Fruit fly (Drosophila melanogaster) whole organism, embryonic: ENCODE data around the gene CG31717.
A peak's percentile ranks its signal among the peaks of the same experiment; 100 is the strongest.

ENCODE experiments used
- Atf-2 ChIP-seq: fragments of 200-800 bp; sonication (Bioruptor generic); optimal IDR thresholded peaks from 2 replicates; lab custom pipeline; 2016; ENCODE audit warnings: missing biosample characterization, missing genetic modification characterization
- Bteb2 ChIP-seq: fragments of 200-800 bp; sonication (Bioruptor generic); optimal IDR thresholded peaks from 2 replicates; lab custom pipeline; 2016; ENCODE audit warnings: missing biosample characterization, missing genetic modification characterization
- CG10267 ChIP-seq: fragments of 200-800 bp; sonication (Bioruptor generic); optimal IDR thresholded peaks from 2 replicates; lab custom pipeline; 2018; ENCODE audit warnings: missing biosample characterization, mild to moderate bottlenecking, missing genetic modification characterization, moderate library complexity
- CG10654 ChIP-seq: fragments of 200-800 bp; sonication (Bioruptor generic); optimal IDR thresholded peaks from 2 replicates; lab custom pipeline; 2016; ENCODE audit warnings: missing biosample characterization, missing genetic modification characterization
- CG11504 ChIP-seq: fragments of 200-800 bp; sonication (Bioruptor generic); optimal IDR thresholded peaks from 3 replicates; lab custom pipeline; 2019; ENCODE audit warnings: missing biosample characterization, mild to moderate bottlenecking, missing genetic modification characterization, moderate library complexity
- CG12104 ChIP-seq: fragments of 200-800 bp; sonication (Bioruptor generic); optimal IDR thresholded peaks from 3 replicates; lab custom pipeline; 2016; ENCODE audit warnings: missing biosample characterization, missing genetic modification characterization
- CG1233 ChIP-seq: fragments of 200-800 bp; sonication (Bioruptor generic); optimal IDR thresholded peaks from 4 replicates; lab custom pipeline; 2018; ENCODE audit warnings: missing biosample characterization, mild to moderate bottlenecking, missing genetic modification characterization
- CG12942 ChIP-seq: fragments of 200-800 bp; sonication (Bioruptor generic); optimal IDR thresholded peaks from 3 replicates; lab custom pipeline; 2016; ENCODE audit warnings: missing biosample characterization, missing genetic modification characterization
- CG14014 ChIP-seq: fragments of 200-800 bp; sonication (Bioruptor generic); IDR thresholded peaks from 2 replicates; pipeline ENCODE4 v1.3.6; 2022; ENCODE audit warnings: missing biosample characterization, missing genetic modification characterization
- CG15073 ChIP-seq: fragments of 200-800 bp; sonication (Bioruptor generic); optimal IDR thresholded peaks from 2 replicates; lab custom pipeline; 2016; ENCODE audit warnings: missing biosample characterization, missing genetic modification characterization
- CG17912 ChIP-seq: fragments of 200-800 bp; sonication (Bioruptor generic); optimal IDR thresholded peaks from 2 replicates; lab custom pipeline; 2018; ENCODE audit warnings: missing biosample characterization, mild to moderate bottlenecking, missing genetic modification characterization
- CG18476 ChIP-seq: fragments of 200-800 bp; sonication (Bioruptor generic); optimal IDR thresholded peaks from 2 replicates; lab custom pipeline; 2016; ENCODE audit warnings: missing biosample characterization, mild to moderate bottlenecking, missing genetic modification characterization
- CG2712 ChIP-seq: fragments of 200-800 bp; optimal IDR thresholded peaks from 3 replicates; lab custom pipeline; 2019; ENCODE audit warnings: missing biosample characterization, mild to moderate bottlenecking, missing genetic modification characterization, moderate library complexity
- CG3163 ChIP-seq: fragments of 200-800 bp; sonication (Bioruptor generic); optimal IDR thresholded peaks from 3 replicates; lab custom pipeline; 2016; ENCODE audit warnings: missing biosample characterization, missing genetic modification characterization
- CG34224 ChIP-seq: fragments of 200-800 bp; sonication (Bioruptor generic); IDR thresholded peaks from 3 replicates; pipeline ENCODE4 v1.3.6; 2022; ENCODE audit warnings: missing biosample characterization, missing genetic modification characterization; ENCODE audit not compliant: partially characterized antibody
- CG6175 ChIP-seq: fragments of 200-800 bp; sonication (Bioruptor generic); IDR thresholded peaks from 3 replicates; pipeline ENCODE4 v1.3.6; 2022; ENCODE audit warnings: missing biosample characterization, missing genetic modification characterization
- CG6254 ChIP-seq: fragments of 200-800 bp; sonication (Bioruptor generic); optimal IDR thresholded peaks from 3 replicates; lab custom pipeline; 2017; ENCODE audit warnings: mild to moderate bottlenecking, missing biosample characterization, missing genetic modification reagents, missing genetic modification characterization
- CG7271 ChIP-seq: fragments of 200-800 bp; sonication (Bioruptor generic); optimal IDR thresholded peaks from 2 replicates; lab custom pipeline; 2018; ENCODE audit warnings: missing biosample characterization, mild to moderate bottlenecking, missing genetic modification characterization, moderate library complexity
- CG8290 ChIP-seq, 3 experiments: fragments of 200-800 bp; sonication (Bioruptor generic); optimal IDR thresholded peaks; 2 replicates each; lab custom pipeline; 2016 to 2019; ENCODE audit warnings: missing biosample characterization in 3 of 3, missing genetic modification characterization in 3 of 3, mild to moderate bottlenecking in 2 of 3, moderate library complexity in 1 of 3
- CG8388 ChIP-seq: fragments of 200-800 bp; sonication (Bioruptor generic); optimal IDR thresholded peaks from 2 replicates; lab custom pipeline; 2019; ENCODE audit warnings: missing biosample characterization, mild to moderate bottlenecking, missing genetic modification characterization, moderate library complexity
- CG9932 ChIP-seq: fragments of 200-800 bp; sonication (Bioruptor generic); IDR thresholded peaks from 2 replicates; pipeline ENCODE4 v1.3.6; 2022; ENCODE audit warnings: missing biosample characterization, missing genetic modification characterization
- CrebB ChIP-seq: fragments of 200-800 bp; sonication (Bioruptor generic); optimal IDR thresholded peaks from 3 replicates; lab custom pipeline; 2018; ENCODE audit warnings: missing biosample characterization, mild to moderate bottlenecking, missing genetic modification characterization
- Dref ChIP-seq: fragments of 200-800 bp; sonication (Bioruptor generic); IDR thresholded peaks from 2 replicates; pipeline ENCODE4 v1.3.6; 2022; ENCODE audit warnings: missing biosample characterization, missing genetic modification characterization
- Ets97D ChIP-seq: fragments of 200-800 bp; sonication (Bioruptor generic); optimal IDR thresholded peaks from 3 replicates; lab custom pipeline; 2016; ENCODE audit warnings: missing biosample characterization, missing genetic modification characterization
- H2.0 ChIP-seq: fragments of 200-800 bp; sonication (Bioruptor generic); IDR thresholded peaks from 2 replicates; pipeline ENCODE4 v1.3.6; 2022; ENCODE audit warnings: missing biosample characterization, missing genetic modification characterization
- HLH3B ChIP-seq: fragments of 200-800 bp; sonication (Bioruptor generic); IDR thresholded peaks from 2 replicates; pipeline ENCODE4 v1.3.6; 2022; ENCODE audit warnings: missing biosample characterization, missing genetic modification characterization
- Hand ChIP-seq: fragments of 200-800 bp; sonication (Bioruptor generic); optimal IDR thresholded peaks from 2 replicates; lab custom pipeline; 2017; ENCODE audit warnings: mild to moderate bottlenecking, missing biosample characterization, missing genetic modification reagents, missing genetic modification characterization
- Hr3 ChIP-seq: fragments of 200-800 bp; sonication (Bioruptor generic); optimal IDR thresholded peaks from 3 replicates; lab custom pipeline; 2016; ENCODE audit warnings: missing biosample characterization, missing genetic modification characterization
- MESR4 ChIP-seq: fragments of 200-800 bp; sonication (Bioruptor generic); optimal IDR thresholded peaks from 2 replicates; lab custom pipeline; 2018; ENCODE audit warnings: missing biosample characterization, mild to moderate bottlenecking, missing genetic modification characterization, moderate library complexity
- Med ChIP-seq: fragments of 200-800 bp; sonication (Bioruptor generic); peaks from one replicate; lab custom pipeline; 2016; ENCODE audit warnings: missing biosample characterization, missing genetic modification characterization, mild to moderate bottlenecking, inconsistent platforms, moderate library complexity
- Mes4 ChIP-seq: fragments of 200-800 bp; sonication (Bioruptor generic); optimal IDR thresholded peaks from 2 replicates; lab custom pipeline; 2016; ENCODE audit warnings: missing biosample characterization, missing genetic modification characterization
- Sox102F ChIP-seq: fragments of 200-800 bp; sonication (Bioruptor generic); optimal IDR thresholded peaks from 2 replicates; lab custom pipeline; 2018; ENCODE audit warnings: missing biosample characterization, mild to moderate bottlenecking, missing genetic modification characterization, moderate library complexity
- Xrp1 ChIP-seq: fragments of 200-800 bp; sonication (Bioruptor generic); IDR thresholded peaks from 2 replicates; pipeline ENCODE4 v1.3.6; 2022; ENCODE audit warnings: missing biosample characterization, missing genetic modification characterization
- YL-1 ChIP-seq: fragments of 200-800 bp; sonication (Bioruptor generic); optimal IDR thresholded peaks from 3 replicates; lab custom pipeline; 2017; ENCODE audit warnings: missing biosample characterization, mild to moderate bottlenecking, missing genetic modification characterization
- ac ChIP-seq: fragments of 200-800 bp; sonication (Bioruptor generic); optimal IDR thresholded peaks from 3 replicates; lab custom pipeline; 2017; ENCODE audit warnings: missing biosample characterization, mild to moderate bottlenecking, missing genetic modification characterization
- bbx ChIP-seq: fragments of 200-800 bp; sonication (Bioruptor generic); IDR thresholded peaks from 2 replicates; pipeline ENCODE4 v1.3.6; 2022; ENCODE audit warnings: missing biosample characterization, missing genetic modification characterization; ENCODE audit not compliant: partially characterized antibody
- cwo ChIP-seq: fragments of 200-800 bp; sonication (Bioruptor generic); optimal IDR thresholded peaks from 3 replicates; lab custom pipeline; 2017; ENCODE audit warnings: missing biosample characterization, missing genetic modification characterization, mild to moderate bottlenecking, moderate library complexity, missing genetic modification reagents
- dm ChIP-seq: fragments of 200-800 bp; sonication (Bioruptor generic); optimal IDR thresholded peaks from 3 replicates; lab custom pipeline; 2016; ENCODE audit warnings: missing biosample characterization, missing genetic modification characterization
- emc ChIP-seq: fragments of 200-800 bp; sonication (Bioruptor generic); optimal IDR thresholded peaks from 2 replicates; lab custom pipeline; 2016; ENCODE audit warnings: missing biosample characterization, missing genetic modification characterization
- gsb ChIP-seq: fragments of 200-800 bp; sonication (Bioruptor generic); IDR thresholded peaks from 2 replicates; pipeline ENCODE4 v1.3.6; 2022; ENCODE audit warnings: missing biosample characterization, missing genetic modification characterization
- lola ChIP-seq, 3 experiments: fragments of >200 bp in 2 of 3; fragments of 200-800 bp in 1 of 3; sonication (Bioruptor generic) in 1 of 3; optimal IDR thresholded peaks; 2 replicates each; lab custom pipeline; 2017 to 2019; ENCODE audit warnings: missing biosample characterization in 3 of 3, missing genetic modification characterization in 3 of 3, mild to moderate bottlenecking in 1 of 3, moderate library complexity in 1 of 3
- onecut ChIP-seq: fragments of 200-800 bp; sonication (Bioruptor generic); IDR thresholded peaks from 2 replicates; pipeline ENCODE4 v1.3.6; 2022; ENCODE audit warnings: missing biosample characterization, missing genetic modification characterization
- org-1 ChIP-seq: fragments of 200-800 bp; sonication (Bioruptor generic); optimal IDR thresholded peaks from 2 replicates; lab custom pipeline; 2017; ENCODE audit warnings: missing biosample characterization, missing genetic modification characterization
- pb ChIP-seq: fragments of 200-800 bp; sonication (Bioruptor generic); optimal IDR thresholded peaks from 3 replicates; lab custom pipeline; 2016; ENCODE audit warnings: missing biosample characterization, missing genetic modification characterization
- peb ChIP-seq: fragments of 200-800 bp; sonication (Bioruptor generic); IDR thresholded peaks from 2 replicates; pipeline ENCODE4 v1.3.6; 2022; ENCODE audit warnings: missing biosample characterization, missing genetic modification characterization
- pzg ChIP-seq: fragments of 200-800 bp; sonication (Bioruptor generic); optimal IDR thresholded peaks from 3 replicates; lab custom pipeline; 2018; ENCODE audit warnings: missing biosample characterization, mild to moderate bottlenecking, missing genetic modification characterization, moderate library complexity
- ranshi ChIP-seq: fragments of 200-800 bp; sonication (Bioruptor generic); IDR thresholded peaks from 2 replicates; pipeline ENCODE4 v1.3.6; 2022; ENCODE audit warnings: missing biosample characterization, missing genetic modification characterization
- ro ChIP-seq: fragments of 200-800 bp; sonication (Bioruptor generic); IDR thresholded peaks from 2 replicates; pipeline ENCODE4 v1.3.6; 2022; ENCODE audit warnings: missing biosample characterization, missing genetic modification characterization
- sens ChIP-seq: fragments of 200-800 bp; sonication (Bioruptor generic); peaks from one replicate; lab custom pipeline; 2016; ENCODE audit warnings: missing biosample characterization, missing genetic modification characterization
- tin ChIP-seq: fragments of 200-800 bp; sonication (Bioruptor generic); optimal IDR thresholded peaks from 3 replicates; lab custom pipeline; 2016; ENCODE audit warnings: missing biosample characterization, missing genetic modification characterization

The CG31717 gene

DNA sequence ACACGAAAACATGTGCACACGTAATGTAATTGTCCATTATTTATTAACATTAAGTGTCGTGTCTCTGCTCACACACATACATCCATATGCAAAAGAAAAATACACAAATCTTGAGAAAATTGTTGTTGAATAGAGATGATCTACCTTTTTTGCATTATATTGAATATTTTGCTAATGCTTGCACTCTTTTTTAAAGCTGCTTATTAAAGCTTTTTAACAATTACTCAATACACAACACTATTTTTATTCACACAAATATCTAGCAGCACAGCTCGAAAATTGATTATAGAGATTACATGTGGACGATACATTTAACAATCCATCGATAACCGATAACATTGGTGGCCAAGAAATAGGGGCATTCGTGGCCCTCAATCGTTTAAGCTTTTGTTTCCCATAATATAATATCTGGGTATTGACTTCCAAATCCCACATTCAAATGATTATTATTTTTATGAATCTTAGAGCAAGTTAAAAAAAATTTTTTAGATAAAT, 41.6 kb downstream of the CG31717 start, which contains the start of gene Ufd4 (continued):
- peak; percentile 32; the same call in 1 of the 2 replicates for TF ChIP-seq H2.0
- peak; percentile 5 for TF ChIP-seq emc (GFP tag; lab: Kevin White, UChicago)
- TF ChIP-seq Ets97D: peak; percentile 50
- TF ChIP-seq Dref (GFP tag; lab: Robert Waterston, UW): peak; percentile 81
- TF ChIP-seq CG6175 (GFP tag; lab: Robert Waterston, UW): no peak
- peak; percentile 61; the same call in 1 of the 2 replicates for TF ChIP-seq bbx (GFP tag; lab: Robert Waterston, UW)
- TF ChIP-seq Xrp1: peak; percentile 79
- peak; percentile 7 for TF ChIP-seq CG12942
- TF ChIP-seq Hand (GFP tag; lab: Kevin White, UChicago): peak; percentile 81
- peak; percentile 93 for TF ChIP-seq sens (GFP tag; lab: Kevin White, UChicago)
- TF ChIP-seq peb (GFP tag; lab: Robert Waterston, UW): no peak
- peak; percentile 77 for TF ChIP-seq MESR4
- peak; percentile 45 for TF ChIP-seq CG7271 (tag; lab: Kevin White, UChicago)
- TF ChIP-seq Bteb2 (GFP tag; lab: Kevin White, UChicago): peak; percentile 64
- TF ChIP-seq gsb: no peak
- peak; percentile 69 for TF ChIP-seq CG18476 (GFP tag; lab: Kevin White, UChicago)
- peak; percentile 33 for TF ChIP-seq CG8290 (GFP tag; optimal IDR thresholded peaks at IDR 0.05; lab: Kevin White, UChicago)
- no peak for TF ChIP-seq CG8290 (tag; optimal IDR thresholded peaks at IDR 0.05; lab: Kevin White, UChicago)
- peak; percentile 74; the same call in 1 of the 2 replicates for TF ChIP-seq HLH3B
- no peak for TF ChIP-seq ro (GFP tag; lab: Robert Waterston, UW)
- TF ChIP-seq CG12104 (GFP tag; lab: Kevin White, UChicago): peak; percentile 61
- peak; percentile 86 for TF ChIP-seq CG2712 (tag; lab: Kevin White, UChicago)
- TF ChIP-seq Hr3: peak; percentile 30
- no peak for TF ChIP-seq cwo (GFP tag; lab: Kevin White, UChicago)
- TF ChIP-seq pzg: peak; percentile 62
- peak; percentile 74 for TF ChIP-seq CG10267 (tag; lab: Kevin White, UChicago)
- TF ChIP-seq CG34224 (GFP tag; lab: Robert Waterston, UW): peak; percentile 17; the same call in 1 of the 3 replicates
- TF ChIP-seq CG10654 (GFP tag; lab: Kevin White, UChicago): peak; percentile 27
- TF ChIP-seq CG11504 (tag; lab: Kevin White, UChicago): no peak
- no peak for TF ChIP-seq CG9932
- peak; percentile 34 for TF ChIP-seq CG3163 (GFP tag; lab: Kevin White, UChicago)
- peak; percentile 93 for TF ChIP-seq onecut (GFP tag; lab: Robert Waterston, UW)
- TF ChIP-seq CG6254: peak; percentile 41
- TF ChIP-seq YL-1 (GFP tag; lab: Kevin White, UChicago): peak; percentile 37
- no peak for TF ChIP-seq pb (GFP tag; lab: Kevin White, UChicago)
- TF ChIP-seq Mes4 (GFP tag; lab: Kevin White, UChicago): peak; percentile 11
- TF ChIP-seq CG8388 (GFP tag; lab: Kevin White, UChicago): peak; percentile 49
- TF ChIP-seq Atf-2: peak; percentile 27
- TF ChIP-seq CG1233 (GFP tag; lab: Kevin White, UChicago): peak; percentile 46
- no peak for TF ChIP-seq CG15073 (GFP tag; lab: Kevin White, UChicago)
- peak; percentile 8 for TF ChIP-seq dm (GFP tag; lab: Kevin White, UChicago)
- TF ChIP-seq org-1 (GFP tag; lab: Kevin White, UChicago): peak; percentile 1
- TF ChIP-seq tin (GFP tag; lab: Kevin White, UChicago): peak; percentile 68
- peak; percentile 95 for TF ChIP-seq Med (GFP tag; lab: Kevin White, UChicago)
- TF ChIP-seq ranshi (GFP tag; lab: Robert Waterston, UW): no peak; the same call in 1 of the 2 replicates
- peak; percentile 75; the same call in 1 of the 2 replicates for TF ChIP-seq CG14014
- TF ChIP-seq CG17912: no peak
- TF ChIP-seq ac (GFP tag; lab: Kevin White, UChicago): no peak
- peak in 1 of 3 experiments; percentile 66 for TF ChIP-seq lola (GFP tag; optimal IDR thresholded peaks at IDR 0.05; lab: Kevin White, UChicago)
- peak; percentile 9 for TF ChIP-seq CrebB (tag; lab: Kevin White, UChicago)
- TF ChIP-seq Sox102F (GFP tag; lab: Kevin White, UChicago): no peak
